Worm (Caenorhabditis elegans) whole organism, young adult: ENCODE data around the gene cht-6.

Source experiments
- F52B5.7 ChIP-seq: sonication (generic microtip); optimal IDR thresholded peaks from 2 replicates; lab custom pipeline; 2016; ENCODE audit warnings: mild to moderate bottlenecking, missing genetic modification characterization, missing compliant biosample characterization
- K11D2.4 ChIP-seq: fragments of 200-800 bp; sonication (Bioruptor generic); IDR thresholded peaks from 2 replicates; pipeline ENCODE4 v1.3.6; 2022; ENCODE audit warnings: missing genetic modification reagents, missing genetic modification characterization, missing compliant biosample characterization
- K12H6.12 ChIP-seq: fragments of 200-800 bp; sonication (Bioruptor generic); optimal IDR thresholded peaks from 2 replicates; lab custom pipeline; 2018; ENCODE audit warnings: mild to moderate bottlenecking, missing genetic modification characterization, missing compliant biosample characterization
- T26A5.8 ChIP-seq: sonication (generic microtip); optimal IDR thresholded peaks from 2 replicates; lab custom pipeline; 2016; ENCODE audit warnings: missing genetic modification characterization, missing compliant biosample characterization
- Y53G8AR.9 ChIP-seq: fragments of 200-800 bp; sonication (Bioruptor generic); conservative IDR thresholded peaks from 2 replicates; pipeline ENCODE4 v1.3.6; 2022; ENCODE audit warnings: missing genetic modification reagents, missing genetic modification characterization, missing compliant biosample characterization
- Y95B8A.8 ChIP-seq: fragments of 200-800 bp; sonication (Bioruptor generic); IDR thresholded peaks from 2 replicates; pipeline ENCODE4 v1.3.6; 2022; ENCODE audit warnings: missing genetic modification reagents, missing genetic modification characterization, missing compliant biosample characterization
- atf-7 ChIP-seq: sonication (generic microtip); optimal IDR thresholded peaks from 2 replicates; lab custom pipeline; 2017; ENCODE audit warnings: mild to moderate bottlenecking, missing genetic modification characterization, missing compliant biosample characterization
- attf-6 ChIP-seq: fragments of 200-800 bp; sonication (Bioruptor generic); IDR thresholded peaks from 2 replicates; pipeline ENCODE4 v1.3.6; 2022; ENCODE audit warnings: missing genetic modification reagents, missing genetic modification characterization, missing compliant biosample characterization
- ccch-3 ChIP-seq: fragments of 200-800 bp; sonication (Bioruptor generic); optimal IDR thresholded peaks from 2 replicates; lab custom pipeline; 2018; ENCODE audit warnings: mild to moderate bottlenecking, missing genetic modification characterization, missing compliant biosample characterization
- cebp-1 ChIP-seq, 2 experiments: fragments of 200-800 bp in 1 of 2; sonication (Bioruptor generic) in 1 of 2; sonication (generic microtip) in 1 of 2; IDR thresholded peaks in 1 of 2; optimal IDR thresholded peaks in 1 of 2; 2 replicates each; pipeline versions ENCODE4 v1.3.6 to Lab custom; 2017 to 2022; ENCODE audit warnings: missing compliant biosample characterization in 2 of 2, missing genetic modification characterization in 2 of 2, mild to moderate bottlenecking in 1 of 2, missing genetic modification reagents in 1 of 2, moderate library complexity in 1 of 2
- ceh-27 ChIP-seq: fragments of 200-800 bp; sonication (Bioruptor generic); optimal IDR thresholded peaks from 2 replicates; lab custom pipeline; 2018; ENCODE audit warnings: mild to moderate bottlenecking, missing genetic modification characterization, moderate library complexity, missing compliant biosample characterization
- ceh-91 ChIP-seq: fragments of 200-800 bp; sonication (Bioruptor generic); IDR thresholded peaks from 2 replicates; pipeline ENCODE4 v1.3.6; 2022; ENCODE audit warnings: missing genetic modification reagents, missing genetic modification characterization, missing compliant biosample characterization
- chd-7 ChIP-seq: sonication (generic microtip); optimal IDR thresholded peaks from 2 replicates; lab custom pipeline; 2016; ENCODE audit warnings: mild to moderate bottlenecking, missing genetic modification characterization, moderate library complexity, missing compliant biosample characterization
- dox-1 ChIP-seq: fragments of 200-800 bp; sonication (Bioruptor generic); IDR thresholded peaks from 2 replicates; pipeline ENCODE4 v1.3.6; 2022; ENCODE audit warnings: missing genetic modification reagents, missing genetic modification characterization, missing compliant biosample characterization
- egl-44 ChIP-seq: fragments of 200-800 bp; sonication (Bioruptor generic); IDR thresholded peaks from 2 replicates; pipeline ENCODE4 v1.3.6; 2022; ENCODE audit warnings: missing genetic modification reagents, missing genetic modification characterization, missing compliant biosample characterization
- ets-4 ChIP-seq: fragments of 200-800 bp; sonication (Bioruptor generic); optimal IDR thresholded peaks from 2 replicates; lab custom pipeline; 2018; ENCODE audit warnings: mild to moderate bottlenecking, missing genetic modification characterization, missing compliant biosample characterization
- lag-1 ChIP-seq: fragments of 200-800 bp; sonication (Bioruptor generic); IDR thresholded peaks from 2 replicates; pipeline ENCODE4 v1.3.6; 2022; ENCODE audit warnings: missing genetic modification reagents, missing genetic modification characterization, missing compliant biosample characterization
- let-526 ChIP-seq: fragments of 200-800 bp; sonication (Bioruptor generic); IDR thresholded peaks from 2 replicates; pipeline ENCODE4 v1.3.6; 2022; ENCODE audit warnings: missing genetic modification reagents, missing genetic modification characterization, missing compliant biosample characterization
- let-607 ChIP-seq, 2 experiments: fragments of 200-800 bp in 1 of 2; sonication (Bioruptor generic) in 1 of 2; sonication (generic microtip) in 1 of 2; optimal IDR thresholded peaks; 2 replicates each; lab custom pipeline; 2016 to 2018; ENCODE audit warnings: mild to moderate bottlenecking in 2 of 2, missing compliant biosample characterization in 2 of 2, missing genetic modification characterization in 2 of 2, moderate library complexity in 2 of 2, missing genotype in 1 of 2
- lin-40 ChIP-seq: sonication (generic microtip); optimal IDR thresholded peaks from 2 replicates; lab custom pipeline; 2016; ENCODE audit warnings: missing genetic modification characterization, mild to moderate bottlenecking, missing compliant biosample characterization, missing genotype, missing genetic modification reagents
- lin-54 ChIP-seq: fragments of 200-800 bp; sonication (Bioruptor generic); optimal IDR thresholded peaks from 2 replicates; lab custom pipeline; 2018; ENCODE audit warnings: mild to moderate bottlenecking, missing genetic modification characterization, missing compliant biosample characterization
- lir-1 ChIP-seq: fragments of 200-800 bp; sonication (Bioruptor generic); conservative IDR thresholded peaks from 2 replicates; pipeline ENCODE4 v1.3.6; 2022; ENCODE audit warnings: missing genetic modification reagents, missing genetic modification characterization, missing compliant biosample characterization
- lsy-27 ChIP-seq: sonication (generic microtip); optimal IDR thresholded peaks from 2 replicates; lab custom pipeline; 2017; ENCODE audit warnings: missing genetic modification characterization, mild to moderate bottlenecking, missing compliant biosample characterization, antibody characterized with exemption, missing genotype, borderline replicate concordance; ENCODE audit not compliant: insufficient read depth
- madf-6 ChIP-seq: fragments of 200-800 bp; sonication (Bioruptor generic); IDR thresholded peaks from 2 replicates; pipeline ENCODE4 v1.3.6; 2022; ENCODE audit warnings: missing genetic modification reagents, missing genetic modification characterization, missing compliant biosample characterization
- madf-8 ChIP-seq: fragments of 200-800 bp; sonication (Bioruptor generic); conservative IDR thresholded peaks from 2 replicates; pipeline ENCODE4 v1.3.6; 2022; ENCODE audit warnings: missing genetic modification reagents, missing genetic modification characterization, missing compliant biosample characterization
- mxl-1 ChIP-seq: sonication (generic microtip); optimal IDR thresholded peaks from 2 replicates; lab custom pipeline; 2016; ENCODE audit warnings: missing genetic modification characterization, missing compliant biosample characterization
- nfyb-1 ChIP-seq: fragments of 200-800 bp; sonication (Bioruptor generic); IDR thresholded peaks from 2 replicates; pipeline ENCODE4 v1.3.6; 2022; ENCODE audit warnings: missing genetic modification reagents, missing genetic modification characterization, missing compliant biosample characterization
- nhr-179 ChIP-seq: sonication (generic microtip); optimal IDR thresholded peaks from 2 replicates; lab custom pipeline; 2016; ENCODE audit warnings: mild to moderate bottlenecking, missing genetic modification characterization, missing compliant biosample characterization
- nhr-80 ChIP-seq: sonication (generic microtip); optimal IDR thresholded peaks from 2 replicates; lab custom pipeline; 2016; ENCODE audit warnings: missing genetic modification characterization, missing compliant biosample characterization
- pha-4 ChIP-seq: fragments of 150-350 bp; sonication (generic microtip); optimal IDR thresholded peaks from 2 replicates; lab custom pipeline; 2014; ENCODE audit warnings: missing biosample characterization, missing genetic modification reagents, missing genetic modification characterization
- rcor-1 ChIP-seq: fragments of 200-800 bp; sonication (Bioruptor generic); IDR thresholded peaks from 2 replicates; pipeline ENCODE4 v1.3.6; 2022; ENCODE audit warnings: missing genetic modification reagents, missing genetic modification characterization, missing compliant biosample characterization
- repo-1 ChIP-seq: sonication (generic microtip); optimal IDR thresholded peaks from 2 replicates; lab custom pipeline; 2017; ENCODE audit warnings: mild to moderate bottlenecking, missing genetic modification characterization, missing compliant biosample characterization
- sdz-38 ChIP-seq: sonication (generic microtip); optimal IDR thresholded peaks from 2 replicates; lab custom pipeline; 2016; ENCODE audit warnings: missing genotype, missing genetic modification characterization, missing compliant biosample characterization
- sea-2 ChIP-seq: fragments of 200-800 bp; sonication (Bioruptor generic); IDR thresholded peaks from 2 replicates; pipeline ENCODE4 v1.3.6; 2022; ENCODE audit warnings: missing genetic modification characterization, missing compliant biosample characterization
- snpc-4 ChIP-seq, 5 experiments: fragments of 150-350 bp in 1 of 5; sonication (generic microtip) in 4 of 5; optimal IDR thresholded peaks; 2 replicates each; lab custom pipeline; 2014 to 2018; ENCODE audit warnings: missing genetic modification characterization in 5 of 5, missing biosample characterization in 3 of 5, antibody characterized with exemption in 2 of 5, mild to moderate bottlenecking in 2 of 5, missing compliant biosample characterization in 2 of 5, missing genotype in 2 of 5, moderate library complexity in 2 of 5, missing genetic modification reagents in 1 of 5
- tlf-1 ChIP-seq: fragments of 200-800 bp; sonication (Bioruptor generic); optimal IDR thresholded peaks from 2 replicates; lab custom pipeline; 2018; ENCODE audit warnings: mild to moderate bottlenecking, missing genetic modification characterization, missing compliant biosample characterization
- unc-130 ChIP-seq: sonication (generic microtip); optimal IDR thresholded peaks from 2 replicates; lab custom pipeline; 2016; ENCODE audit warnings: missing genetic modification reagents, missing genetic modification characterization, missing compliant biosample characterization
- unc-62 ChIP-seq: fragments of 150-350 bp; optimal IDR thresholded peaks from 2 replicates; lab custom pipeline; 2014; ENCODE audit warnings: missing biosample characterization, missing genetic modification reagents, missing genetic modification characterization
- zfh-2 ChIP-seq: fragments of 200-800 bp; sonication (Bioruptor generic); conservative IDR thresholded peaks from 2 replicates; pipeline ENCODE4 v1.3.6; 2022; ENCODE audit warnings: missing genetic modification reagents, missing genetic modification characterization, missing compliant biosample characterization
- ztf-22 ChIP-seq: fragments of 200-800 bp; sonication (Bioruptor generic); optimal IDR thresholded peaks from 2 replicates; lab custom pipeline; 2018; ENCODE audit warnings: mild to moderate bottlenecking, missing genetic modification characterization, moderate library complexity, missing compliant biosample characterization
- ztf-26 ChIP-seq: sonication (generic microtip); optimal IDR thresholded peaks from 2 replicates; lab custom pipeline; 2017; ENCODE audit warnings: missing genetic modification characterization, missing compliant biosample characterization

Gene cht-6

ce11 chrV:6407587-6407986 lies 7.2 kb upstream of the cht-6 start:
- TF ChIP-seq madf-8 (GFP tag; lab: Robert Waterston, UW) (no peak), nhr-80 (tag; lab: Kevin White, UChicago) (peak; percentile 41), F52B5.7 (no peak)

ce11 chrV:6408733-6409227 lies 6.0 kb upstream of the cht-6 start, which contains the start of gene bcf-1:
bcf-1 (minus strand) TSS chrV:6408783.
- no peak for TF ChIP-seq lag-1 (GFP tag; lab: Robert Waterston, UW)
- no peak for TF ChIP-seq zfh-2 (GFP tag; lab: Robert Waterston, UW)
- no peak for TF ChIP-seq sdz-38 (tag; lab: Kevin White, UChicago)
- no peak for TF ChIP-seq rcor-1 (GFP tag; lab: Robert Waterston, UW)
- TF ChIP-seq K12H6.12 (tag; lab: Kevin White, UChicago), result no peak
- no peak for TF ChIP-seq cebp-1 (GFP tag; IDR thresholded peaks at IDR 0.05; lab: Robert Waterston, UW)
- no peak for TF ChIP-seq cebp-1 (tag; optimal IDR thresholded peaks at IDR 0.05; lab: Kevin White, UChicago)
- TF ChIP-seq nhr-80 (tag; lab: Kevin White, UChicago), result peak; percentile 70
- no peak for TF ChIP-seq pha-4

ce11 chrV:6411161-6411560 lies 3.6 kb upstream of the cht-6 start:
- TF ChIP-seq nhr-80 (tag; lab: Kevin White, UChicago) (peak; percentile 74), snpc-4 (GFP tag; optimal IDR thresholded peaks at IDR 0.05; lab: Kevin White, UChicago) (no peak), snpc-4 (tag; optimal IDR thresholded peaks at IDR 0.05; lab: Kevin White, UChicago) (no peak), repo-1 (tag; lab: Kevin White, UChicago) (no peak), atf-7 (tag; lab: Kevin White, UChicago) (peak; percentile 45), nhr-179 (tag; lab: Kevin White, UChicago) (no peak)

- no peak for TF ChIP-seq madf-6 (GFP tag; lab: Robert Waterston, UW)
- peak; percentile 51 for TF ChIP-seq ztf-22
- no peak for TF ChIP-seq let-526
- TF ChIP-seq lir-1 (GFP tag; lab: Robert Waterston, UW), result no peak
- TF ChIP-seq Y53G8AR.9, result no peak
- no peak for TF ChIP-seq Y95B8A.8
- peak; percentile 51; the same call in 1 of the 2 replicates for TF ChIP-seq dox-1
- TF ChIP-seq atf-7 (tag; lab: Kevin White, UChicago), result peak; percentile 69
- no peak for TF ChIP-seq ztf-26 (tag; lab: Kevin White, UChicago)
- TF ChIP-seq unc-62 (GFP tag; lab: Kevin White, UChicago), result no peak
- TF ChIP-seq let-607 (tag; optimal IDR thresholded peaks at IDR 0.05; lab: Kevin White, UChicago), result peak; percentile 78 to 82
- TF ChIP-seq K11D2.4 (GFP tag; lab: Robert Waterston, UW), result no peak
- peak; percentile 46; the same call in 1 of the 2 replicates for TF ChIP-seq egl-44 (GFP tag; lab: Robert Waterston, UW)
- TF ChIP-seq snpc-4 (GFP tag; optimal IDR thresholded peaks at IDR 0.05; lab: Kevin White, UChicago), result no peak
- no peak for TF ChIP-seq snpc-4 (tag; optimal IDR thresholded peaks at IDR 0.05; lab: Kevin White, UChicago)
- no peak for TF ChIP-seq mxl-1 (tag; lab: Kevin White, UChicago)
- TF ChIP-seq ets-4 (GFP tag; lab: Kevin White, UChicago), result peak; percentile 94
- TF ChIP-seq ccch-3 (GFP tag; lab: Kevin White, UChicago), result no peak
- peak; percentile 96 for TF ChIP-seq nhr-80 (tag; lab: Kevin White, UChicago)
- TF ChIP-seq lin-40 (tag; lab: Kevin White, UChicago), result no peak
- no peak for TF ChIP-seq ceh-27 (GFP tag; lab: Kevin White, UChicago)
- no peak for TF ChIP-seq sea-2 (GFP tag; lab: Robert Waterston, UW)
- no peak for TF ChIP-seq lin-54 (GFP tag; lab: Kevin White, UChicago)
- TF ChIP-seq lsy-27 (tag; lab: Kevin White, UChicago), result no peak
- TF ChIP-seq attf-6 (GFP tag; lab: Robert Waterston, UW), result no peak
- TF ChIP-seq T26A5.8 (tag; lab: Kevin White, UChicago), result no peak
- no peak for TF ChIP-seq ceh-91
- TF ChIP-seq unc-130 (GFP tag; lab: Kevin White, UChicago), result no peak
- no peak for TF ChIP-seq tlf-1 (GFP tag; lab: Kevin White, UChicago)
- peak; percentile 14 for TF ChIP-seq chd-7 (tag; lab: Kevin White, UChicago)
- TF ChIP-seq nfyb-1 (GFP tag; lab: Robert Waterston, UW), result no peak
Measured at ce11 chrV:6413057-6413456, 1.7 kb upstream of the cht-6 start.
